Worm (Caenorhabditis elegans) whole organism, L4/young adult: ENCODE measurements around the gene aakb-2.

Experiments used
- W03F9.2 ChIP-seq: fragments of 150-350 bp; optimal IDR thresholded peaks from 2 replicates; lab custom pipeline; 2014; ENCODE audit warnings: missing biosample characterization, missing genetic modification characterization
- dao-5 ChIP-seq: sonication (generic microtip); optimal IDR thresholded peaks from 2 replicates; lab custom pipeline; 2016; ENCODE audit warnings: missing genotype, missing genetic modification characterization, moderate library complexity, missing compliant biosample characterization

- TF ChIP-seq dao-5 (tag; lab: Kevin White, UChicago): no peak
- TF ChIP-seq W03F9.2 (tag; lab: Kevin White, UChicago): no peak
Measured at ce11 chrIII:11218150-11218841, 18.6 kb upstream of the aakb-2 start, which contains the start of the genes tbx-34 and wht-8.
